Worm (Caenorhabditis elegans) whole organism, L3 larva: ENCODE data around the gene vha-17.

Experiments
- ama-1 ChIP-seq: fragments of 150-350 bp; optimal IDR thresholded peaks from 2 replicates; lab custom pipeline; 2018
- ceh-28 ChIP-seq: fragments of 150-350 bp; optimal IDR thresholded peaks from 2 replicates; lab custom pipeline; 2014; ENCODE audit warnings: missing biosample characterization, missing genetic modification reagents, missing genetic modification characterization
- elt-1 ChIP-seq: fragments of 150-350 bp; optimal IDR thresholded peaks from 2 replicates; lab custom pipeline; 2014; ENCODE audit warnings: missing biosample characterization, missing genetic modification characterization
- lin-39 ChIP-seq: fragments of 150-350 bp; optimal IDR thresholded peaks from 2 replicates; lab custom pipeline; 2018; ENCODE audit warnings: missing biosample characterization, missing genetic modification reagents, missing genetic modification characterization
- nfya-1 ChIP-seq: sonication (generic microtip); optimal IDR thresholded peaks from 2 replicates; lab custom pipeline; 2017; ENCODE audit warnings: missing genetic modification characterization, mild to moderate bottlenecking, missing compliant biosample characterization, antibody characterized with exemption, moderate library complexity; ENCODE audit not compliant: insufficient read depth
- nhr-23 ChIP-seq: fragments of 150-350 bp; optimal IDR thresholded peaks from 2 replicates; lab custom pipeline; 2014; ENCODE audit warnings: missing biosample characterization, missing genetic modification reagents, missing genetic modification characterization
- snpc-4 ChIP-seq: fragments of 150-350 bp; optimal IDR thresholded peaks from 2 replicates; lab custom pipeline; 2014; ENCODE audit warnings: missing biosample characterization, missing genetic modification characterization
- tbx-2 ChIP-seq: sonication (generic microtip); optimal IDR thresholded peaks from 2 replicates; lab custom pipeline; 2016; ENCODE audit warnings: mild to moderate bottlenecking, missing genetic modification characterization, missing compliant biosample characterization
- ztf-11 ChIP-seq: fragments of 150-350 bp; optimal IDR thresholded peaks from 2 replicates; lab custom pipeline; 2014; ENCODE audit warnings: missing biosample characterization, missing genetic modification characterization
- ztf-4 ChIP-seq: fragments of 150-350 bp; optimal IDR thresholded peaks from 2 replicates; lab custom pipeline; 2014; ENCODE audit warnings: missing biosample characterization, missing genetic modification characterization

ce11 chrIV:9367852-9368627, 46.4 kb downstream of the vha-17 start:
- TF ChIP-seq snpc-4 (tag; lab: Kevin White, UChicago) (peak; percentile 21), ztf-11 (no peak), ztf-4 (tag; lab: Kevin White, UChicago) (no peak), tbx-2 (tag; lab: Kevin White, UChicago) (no peak), ama-1 (lab: Kevin White, UChicago) (no peak), elt-1 (tag; lab: Kevin White, UChicago) (no peak), nhr-23 (tag; lab: Kevin White, UChicago) (no peak), lin-39 (no peak), ceh-28 (tag; lab: Kevin White, UChicago) (no peak), nfya-1 (no peak)
